Worm (Caenorhabditis elegans): ENCODE data around the gene atrn-1.

Gene atrn-1

DNA sequence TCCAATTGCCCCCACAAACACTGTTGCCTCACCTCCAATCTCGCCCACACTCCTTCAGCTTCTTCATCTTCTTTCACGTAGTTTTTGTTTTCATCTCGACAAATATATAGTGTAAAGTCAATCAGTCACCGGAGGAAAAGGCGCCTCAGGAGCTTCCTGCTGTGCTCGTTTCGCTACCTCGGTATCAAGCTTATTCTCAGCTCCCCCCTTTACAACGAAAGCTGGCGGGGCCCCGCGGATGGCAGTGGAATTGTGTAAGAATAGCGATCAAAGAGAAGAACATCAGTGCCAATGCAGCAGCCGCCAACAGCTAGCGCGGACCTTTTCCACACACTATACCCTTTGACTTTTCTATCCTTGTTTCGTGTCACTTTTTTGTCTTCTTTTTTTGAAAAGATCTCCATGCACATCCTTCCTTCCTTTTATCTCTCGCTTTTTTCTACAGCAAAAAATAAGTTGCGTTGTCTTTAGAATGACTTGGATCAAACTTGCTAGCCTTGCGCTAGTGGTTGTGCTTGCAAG, 26.9 kb upstream of the atrn-1 start, which contains the start of gene csq-1:
TSS of gene csq-1 (plus strand) at position 472 of the 522 bp plus-strand sequence.
- no peak for TF ChIP-seq sma-3 (GFP tag; optimal IDR thresholded peaks at IDR 0.05)
- TF ChIP-seq nhr-11 (tag; optimal IDR thresholded peaks at IDR 0.05): no peak
- no peak for TF ChIP-seq alr-1 (tag; optimal IDR thresholded peaks at IDR 0.05)
- no peak for TF ChIP-seq R02D3.7 (tag; optimal IDR thresholded peaks at IDR 0.05)
- no peak for TF ChIP-seq aly-2 (tag; optimal IDR thresholded peaks at IDR 0.05)
- TF ChIP-seq F13H6.1 (tag; optimal IDR thresholded peaks at IDR 0.05): peak; percentile 58
- TF ChIP-seq unc-62 (GFP tag; optimal IDR thresholded peaks at IDR 0.05): no peak
- TF ChIP-seq elt-3 (tag; optimal IDR thresholded peaks at IDR 0.05): no peak
- TF ChIP-seq lin-39 (tag; optimal IDR thresholded peaks at IDR 0.05): no peak
- no peak for TF ChIP-seq zag-1 (tag; optimal IDR thresholded peaks at IDR 0.05)
- TF ChIP-seq C34F6.9 (tag; optimal IDR thresholded peaks at IDR 0.05): no peak
- TF ChIP-seq nhr-25 (tag; optimal IDR thresholded peaks at IDR 0.05): no peak
- TF ChIP-seq elt-1 (tag; optimal IDR thresholded peaks at IDR 0.05): no peak
- no peak for TF ChIP-seq sem-4 (tag; optimal IDR thresholded peaks at IDR 0.05)
- no peak for TF ChIP-seq ceh-82 (tag; optimal IDR thresholded peaks at IDR 0.05)
- TF ChIP-seq sma-9 (GFP tag; optimal IDR thresholded peaks at IDR 0.05): peak; percentile 2
- TF ChIP-seq sma-9 (tag; optimal IDR thresholded peaks at IDR 0.05): no peak
- TF ChIP-seq nhr-129 (tag; optimal IDR thresholded peaks at IDR 0.05): peak; percentile 40
- TF ChIP-seq ztf-1 (GFP tag; conservative IDR thresholded peaks at IDR 0.05): no peak

DNA sequence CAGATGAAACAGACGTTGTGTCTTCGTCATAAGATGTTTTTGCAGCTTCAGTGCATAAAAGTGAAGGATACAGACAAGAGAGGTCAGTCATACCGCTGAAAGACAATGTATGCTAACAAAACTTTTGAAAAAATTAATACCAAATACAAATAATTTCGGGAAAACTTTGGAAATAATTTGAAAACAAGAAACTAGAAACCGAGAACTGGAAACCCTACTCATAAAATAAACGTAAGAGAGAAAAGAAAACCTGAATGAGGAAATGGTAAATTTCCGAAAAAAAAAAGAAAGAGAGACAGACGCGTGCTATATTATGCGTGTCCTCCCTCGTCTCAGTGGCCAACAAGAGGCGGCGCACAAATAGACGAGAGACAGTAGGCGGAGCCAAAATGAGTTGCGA, 18.5 kb upstream of the atrn-1 start, which contains the start of gene sox-3:
TSS of gene sox-3 (minus strand) at position 101 of the 400 bp plus-strand sequence.
- TF ChIP-seq gmeb-1 (tag; optimal IDR thresholded peaks at IDR 0.05) (no peak), nhr-25 (tag; optimal IDR thresholded peaks at IDR 0.05) (no peak), ama-1 (optimal IDR thresholded peaks at IDR 0.05) (no peak), ztf-1 (GFP tag; conservative IDR thresholded peaks at IDR 0.05) (no peak), zag-1 (tag; optimal IDR thresholded peaks at IDR 0.05) (no peak), fos-1 (tag; optimal IDR thresholded peaks at IDR 0.05) (no peak), nhr-21 (tag; optimal IDR thresholded peaks at IDR 0.05) (no peak), unc-39 (tag; optimal IDR thresholded peaks at IDR 0.05) (no peak), unc-62 (GFP tag; optimal IDR thresholded peaks at IDR 0.05) (no peak), crh-2 (tag; optimal IDR thresholded peaks at IDR 0.05) (no peak), nhr-237 (tag; optimal IDR thresholded peaks at IDR 0.05) (no peak), Y55F3AM.14 (GFP tag; optimal IDR thresholded peaks at IDR 0.05) (no peak), nhr-23 (tag; optimal IDR thresholded peaks at IDR 0.05) (no peak), ztf-11 (tag; optimal IDR thresholded peaks at IDR 0.05) (no peak), C34F6.9 (tag; optimal IDR thresholded peaks at IDR 0.05) (no peak), unc-55 (GFP tag; optimal IDR thresholded peaks at IDR 0.05) (no peak), elt-1 (tag; optimal IDR thresholded peaks at IDR 0.05) (no peak)

DNA sequence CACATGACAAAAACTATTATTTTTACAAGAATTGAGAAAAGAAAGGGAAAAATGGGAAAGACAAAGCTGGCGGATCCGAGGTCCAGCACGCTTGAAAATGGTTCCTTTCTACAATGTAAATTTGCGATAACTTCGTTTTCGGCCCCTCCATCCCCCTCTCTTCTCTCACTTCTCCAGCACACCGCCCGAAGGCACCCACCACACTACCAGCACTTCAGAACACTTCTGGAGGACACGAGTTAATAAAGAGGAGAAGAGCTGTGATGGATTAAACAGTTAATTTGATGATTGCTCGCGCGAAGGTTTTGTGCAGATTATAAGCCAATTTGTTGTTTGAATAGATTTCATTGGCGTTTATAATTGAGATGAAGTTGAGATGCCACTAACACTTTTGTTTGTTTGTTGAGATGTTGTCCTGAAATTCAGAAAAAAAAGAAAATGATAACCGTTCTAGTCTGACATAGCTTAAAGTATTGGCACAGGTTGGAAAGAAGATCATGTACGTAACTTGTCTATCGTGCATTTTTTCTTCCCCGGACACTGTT, 16.7 kb upstream of the atrn-1 start:
- TF ChIP-seq skn-1 (tag; optimal IDR thresholded peaks at IDR 0.05) (no peak), elt-3 (tag; optimal IDR thresholded peaks at IDR 0.05) (no peak), mbf-1 (tag; optimal IDR thresholded peaks at IDR 0.05) (no peak), aly-2 (tag; optimal IDR thresholded peaks at IDR 0.05) (no peak), nhr-77 (tag; optimal IDR thresholded peaks at IDR 0.05) (no peak), ZK546.5 (tag; optimal IDR thresholded peaks at IDR 0.05) (no peak), unc-62 (GFP tag; optimal IDR thresholded peaks at IDR 0.05) (no peak), lin-11 (tag; optimal IDR thresholded peaks at IDR 0.05) (no peak), unc-39 (tag; optimal IDR thresholded peaks at IDR 0.05) (no peak), nhr-21 (tag; optimal IDR thresholded peaks at IDR 0.05) (no peak), mdl-1 (tag; optimal IDR thresholded peaks at IDR 0.05) (no peak), nhr-25 (tag; optimal IDR thresholded peaks at IDR 0.05) (no peak), blmp-1 (tag; optimal IDR thresholded peaks at IDR 0.05; ENCODE audit: insufficient read depth) (no peak), ztf-1 (GFP tag; conservative IDR thresholded peaks at IDR 0.05) (no peak), nhr-237 (tag; optimal IDR thresholded peaks at IDR 0.05) (no peak), egl-27 (tag; optimal IDR thresholded peaks at IDR 0.05) (no peak), gmeb-1 (tag; optimal IDR thresholded peaks at IDR 0.05) (no peak)

DNA sequence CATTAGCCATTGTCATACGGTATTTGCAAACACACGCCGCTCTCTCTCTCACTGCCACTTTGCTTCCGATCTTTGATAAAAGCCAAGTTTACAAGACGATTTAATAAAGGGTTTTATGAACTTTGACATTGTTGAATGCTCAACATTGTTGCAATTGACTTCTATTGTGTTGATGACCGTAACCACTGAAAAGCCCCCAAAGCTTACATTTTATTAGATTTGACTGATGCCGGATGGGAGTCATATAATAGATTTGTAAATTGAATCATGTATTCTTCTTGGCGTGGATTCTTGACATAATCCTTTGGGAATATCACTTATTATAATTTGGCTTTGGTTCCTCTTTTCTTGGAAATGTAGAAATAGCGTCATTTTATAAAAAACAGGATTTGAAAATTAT, 15.5 kb upstream of the atrn-1 start:
- TF ChIP-seq ztf-11 (tag; optimal IDR thresholded peaks at IDR 0.05) (no peak), C34F6.9 (tag; optimal IDR thresholded peaks at IDR 0.05) (no peak), mdl-1 (tag; optimal IDR thresholded peaks at IDR 0.05) (no peak), ztf-4 (tag; optimal IDR thresholded peaks at IDR 0.05) (no peak), blmp-1 (tag; optimal IDR thresholded peaks at IDR 0.05; ENCODE audit: insufficient read depth) (no peak), nhr-12 (tag; optimal IDR thresholded peaks at IDR 0.05) (no peak), lsy-2 (tag; optimal IDR thresholded peaks at IDR 0.05) (no peak), ZK546.5 (tag; optimal IDR thresholded peaks at IDR 0.05) (no peak), skn-1 (tag; optimal IDR thresholded peaks at IDR 0.05) (no peak), nhr-11 (tag; optimal IDR thresholded peaks at IDR 0.05) (no peak), Y55F3AM.14 (GFP tag; optimal IDR thresholded peaks at IDR 0.05) (no peak), F13H6.1 (tag; optimal IDR thresholded peaks at IDR 0.05) (no peak), aly-2 (tag; optimal IDR thresholded peaks at IDR 0.05) (no peak), ama-1 (optimal IDR thresholded peaks at IDR 0.05) (no peak), mbf-1 (tag; optimal IDR thresholded peaks at IDR 0.05) (no peak), lin-13 (GFP tag; optimal IDR thresholded peaks at IDR 0.05) (no peak), ceh-16 (tag; optimal IDR thresholded peaks at IDR 0.05) (no peak), lin-39 (tag; optimal IDR thresholded peaks at IDR 0.05) (no peak), elt-1 (tag; optimal IDR thresholded peaks at IDR 0.05) (no peak)

Data from whole organism, L2 larva.